Worm (Caenorhabditis elegans) whole organism, L1 larva: ENCODE data around the gene fbxa-59.

Source experiments
- C04F5.9 ChIP-seq: sonication (generic microtip); optimal IDR thresholded peaks from 2 replicates; lab custom pipeline; 2016; ENCODE audit warnings: missing genetic modification characterization, missing compliant biosample characterization
- C16A3.4 ChIP-seq: fragments of 150-350 bp; optimal IDR thresholded peaks from 2 replicates; lab custom pipeline; 2014; ENCODE audit warnings: missing biosample characterization, missing genetic modification characterization
- F16B12.6 ChIP-seq: fragments of 150-350 bp; optimal IDR thresholded peaks from 2 replicates; lab custom pipeline; 2014; ENCODE audit warnings: missing biosample characterization, missing genetic modification characterization
- Y116A8C.19 ChIP-seq: sonication (generic microtip); optimal IDR thresholded peaks from 2 replicates; lab custom pipeline; 2016; ENCODE audit warnings: missing compliant biosample characterization, missing genetic modification characterization, borderline replicate concordance
- ama-1 ChIP-seq: fragments of 150-350 bp; optimal IDR thresholded peaks from 2 replicates; lab custom pipeline; 2014
- blmp-1 ChIP-seq: fragments of 150-350 bp; optimal IDR thresholded peaks from 2 replicates; lab custom pipeline; 2014; ENCODE audit warnings: missing biosample characterization, missing genetic modification characterization
- ceh-8 ChIP-seq: fragments of 200-800 bp; sonication (Bioruptor generic); optimal IDR thresholded peaks from 2 replicates; lab custom pipeline; 2018; ENCODE audit warnings: mild to moderate bottlenecking, missing genetic modification characterization, moderate library complexity, missing compliant biosample characterization
- dpl-1 ChIP-seq, 3 experiments: fragments of 150-350 bp in 2 of 3; sonication (generic microtip) in 1 of 3; optimal IDR thresholded peaks; 2 replicates each; lab custom pipeline; 2014 to 2017; ENCODE audit warnings: missing biosample characterization in 3 of 3, missing genetic modification characterization in 3 of 3, missing genetic modification reagents in 3 of 3
- dsc-1 ChIP-seq: sonication (generic microtip); optimal IDR thresholded peaks from 2 replicates; lab custom pipeline; 2016; ENCODE audit warnings: mild to moderate bottlenecking, missing genetic modification characterization, missing compliant biosample characterization
- efl-1 ChIP-seq, 4 experiments: fragments of 150-350 bp; optimal IDR thresholded peaks in 3 of 4; peaks in 1 of 4; 1 replicate in 1 of 4; 2 replicates in 3 of 4; lab custom pipeline; 2014; ENCODE audit warnings: missing biosample characterization in 2 of 4, missing genetic modification characterization in 2 of 4, missing genetic modification reagents in 2 of 4
- elt-2 ChIP-seq: sonication (generic microtip); optimal IDR thresholded peaks from 2 replicates; lab custom pipeline; 2016; ENCODE audit warnings: missing genetic modification characterization, mild to moderate bottlenecking, inconsistent platforms, missing compliant biosample characterization, missing genetic modification reagents
- elt-3 ChIP-seq, 6 experiments: fragments of 150-350 bp in 1 of 6; sonication (generic microtip); optimal IDR thresholded peaks; 2 replicates each; lab custom pipeline; 2017 to 2018; ENCODE audit warnings: missing biosample characterization in 6 of 6, missing genetic modification characterization in 6 of 6, inconsistent platforms in 1 of 6
- fkh-10 ChIP-seq: sonication (generic microtip); optimal IDR thresholded peaks from 2 replicates; lab custom pipeline; 2017; ENCODE audit warnings: missing biosample characterization, missing genetic modification reagents, missing genetic modification characterization
- fos-1 ChIP-seq: fragments of 150-350 bp; optimal IDR thresholded peaks from 2 replicates; lab custom pipeline; 2014; ENCODE audit warnings: missing biosample characterization, missing genetic modification characterization
- irx-1 ChIP-seq: sonication (generic microtip); optimal IDR thresholded peaks from 2 replicates; lab custom pipeline; 2016; ENCODE audit warnings: missing genetic modification characterization, missing compliant biosample characterization
- lin-35 ChIP-seq, 2 experiments: fragments of 150-350 bp; optimal IDR thresholded peaks; 2 replicates each; lab custom pipeline; 2014; ENCODE audit warnings: missing biosample characterization in 2 of 2, missing genetic modification characterization in 2 of 2, missing genetic modification reagents in 2 of 2
- lir-3 ChIP-seq: sonication (generic microtip); optimal IDR thresholded peaks from 2 replicates; lab custom pipeline; 2016; ENCODE audit warnings: mild to moderate bottlenecking, missing genetic modification characterization, moderate library complexity, missing compliant biosample characterization; ENCODE audit not compliant: poor library complexity
- lsy-2 ChIP-seq, 2 experiments: fragments of 150-350 bp; optimal IDR thresholded peaks; 2 replicates each; lab custom pipeline; 2014; ENCODE audit warnings: missing biosample characterization in 2 of 2, missing genetic modification characterization in 2 of 2
- mef-2 ChIP-seq: fragments of 150-350 bp; optimal IDR thresholded peaks from 2 replicates; lab custom pipeline; 2014; ENCODE audit warnings: missing biosample characterization, missing genetic modification characterization
- nhr-47 ChIP-seq: sonication (generic microtip); optimal IDR thresholded peaks from 2 replicates; lab custom pipeline; 2016; ENCODE audit warnings: mild to moderate bottlenecking, missing genetic modification characterization, moderate library complexity, missing compliant biosample characterization
- nhr-71 ChIP-seq: sonication (generic microtip); optimal IDR thresholded peaks from 2 replicates; lab custom pipeline; 2016; ENCODE audit warnings: mild to moderate bottlenecking, missing genetic modification characterization, moderate library complexity, missing compliant biosample characterization
- nhr-85 ChIP-seq: sonication (generic microtip); peaks from one replicate; lab custom pipeline; 2016; ENCODE audit warnings: missing genetic modification characterization, inconsistent platforms, missing compliant biosample characterization
- nhr-90 ChIP-seq: sonication (generic microtip); optimal IDR thresholded peaks from 2 replicates; lab custom pipeline; 2016; ENCODE audit warnings: mild to moderate bottlenecking, missing genetic modification characterization, missing compliant biosample characterization; ENCODE audit not compliant: poor library complexity
- pag-3 ChIP-seq: sonication (generic microtip); optimal IDR thresholded peaks from 2 replicates; lab custom pipeline; 2017; ENCODE audit warnings: missing genetic modification characterization, mild to moderate bottlenecking, missing compliant biosample characterization, antibody characterized with exemption, borderline replicate concordance; ENCODE audit not compliant: insufficient read depth
- rnt-1 ChIP-seq: sonication (generic microtip); optimal IDR thresholded peaks from 2 replicates; lab custom pipeline; 2016; ENCODE audit warnings: mild to moderate bottlenecking, missing genetic modification characterization, moderate library complexity, missing compliant biosample characterization
- skn-1 ChIP-seq: fragments of 150-350 bp; optimal IDR thresholded peaks from 2 replicates; lab custom pipeline; 2014; ENCODE audit warnings: missing biosample characterization, missing genetic modification characterization
- snu-23 ChIP-seq: sonication (generic microtip); optimal IDR thresholded peaks from 2 replicates; lab custom pipeline; 2016; ENCODE audit warnings: missing genetic modification characterization, missing compliant biosample characterization
- sox-4 ChIP-seq: sonication (generic microtip); optimal IDR thresholded peaks from 2 replicates; lab custom pipeline; 2016; ENCODE audit warnings: missing genetic modification characterization, missing compliant biosample characterization
- swsn-7 ChIP-seq: sonication (generic microtip); optimal IDR thresholded peaks from 2 replicates; lab custom pipeline; 2016; ENCODE audit warnings: missing genetic modification characterization, missing compliant biosample characterization
- unc-130 ChIP-seq: fragments of 150-350 bp; optimal IDR thresholded peaks from 2 replicates; lab custom pipeline; 2017; ENCODE audit warnings: missing biosample characterization, missing genetic modification characterization, inconsistent platforms
- unc-86 ChIP-seq: sonication (generic microtip); optimal IDR thresholded peaks from 2 replicates; lab custom pipeline; 2016; ENCODE audit warnings: missing genetic modification characterization, missing compliant biosample characterization
- unc-98 ChIP-seq: fragments of 200-800 bp; sonication (Bioruptor generic); IDR thresholded peaks from 2 replicates; pipeline ENCODE4 v1.3.6; 2022; ENCODE audit warnings: missing genetic modification characterization, missing compliant biosample characterization
- ztf-11 ChIP-seq, 2 experiments: sonication (generic microtip); optimal IDR thresholded peaks; 2 replicates each; lab custom pipeline; 2016 to 2017; ENCODE audit warnings: missing genetic modification characterization in 2 of 2, missing biosample characterization in 1 of 2, missing compliant biosample characterization in 1 of 2

The fbxa-59 gene

ce11 chrIII:938569-938968 is 4.7 kb downstream of the fbxa-59 start, which contains the start of gene fbxa-22:
fbxa-22 (plus strand) TSS chrIII:938869.
- no peak for TF ChIP-seq fkh-10

DNA sequence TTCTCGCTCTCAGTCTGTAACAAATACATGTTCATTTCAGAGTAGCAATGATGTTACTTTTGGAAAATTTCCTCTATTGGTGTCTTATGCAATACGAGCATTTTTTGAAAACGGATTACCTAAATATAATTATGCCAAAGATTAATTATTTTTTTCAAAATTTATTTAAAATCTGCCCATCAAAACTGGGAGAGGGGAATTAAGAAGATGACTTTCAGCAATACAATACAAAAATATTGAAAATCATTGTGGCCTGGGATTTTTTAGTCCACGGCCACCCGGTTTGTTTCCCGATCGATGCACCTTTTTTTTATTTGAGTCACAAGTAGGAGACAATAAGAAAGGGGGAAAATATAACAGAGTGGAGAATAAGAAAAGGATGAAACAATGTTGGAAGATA is 5.3 kb downstream of the fbxa-59 start, which contains the start of gene fbxa-56:
Gene fbxa-56, minus strand, starts transcription at position 101 of the 400 bp plus-strand sequence.
- TF ChIP-seq efl-1 (optimal IDR thresholded peaks at IDR 0.05; lab: Kevin White, UChicago): no peak
- peak in 1 of 2 experiments; percentile 32 for TF ChIP-seq efl-1 (GFP tag; optimal IDR thresholded peaks at IDR 0.05 in 1 of 2; lab: Kevin White, UChicago)
- TF ChIP-seq lsy-2 (tag; optimal IDR thresholded peaks at IDR 0.05; lab: Kevin White, UChicago): no peak

DNA sequence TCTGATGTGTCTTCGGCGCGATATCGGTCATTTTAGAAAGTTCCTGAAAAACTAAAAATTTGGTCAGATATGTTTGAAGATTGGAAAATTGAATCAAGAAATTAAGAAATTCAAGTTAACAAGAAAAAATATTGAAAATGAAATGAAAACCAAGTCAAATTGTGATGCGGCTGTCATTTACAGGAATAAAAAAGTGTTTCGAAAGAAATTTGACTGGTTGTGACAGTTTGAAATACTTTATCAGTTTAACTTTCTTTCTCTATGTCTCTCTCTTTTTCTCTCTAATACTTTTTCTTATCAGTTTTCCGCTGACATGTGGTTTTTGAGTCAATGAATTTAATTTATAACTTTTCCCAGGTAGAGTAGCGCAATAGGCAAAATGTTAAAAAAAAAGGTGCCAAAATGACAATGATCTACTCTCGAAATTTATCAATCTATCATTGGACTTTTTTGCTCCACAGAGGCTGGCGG is 7.2 kb downstream of the fbxa-59 start, which contains the start of gene fbxa-55:
Gene fbxa-55, minus strand, starts transcription at position 51 of the 471 bp plus-strand sequence.
- no peak for TF ChIP-seq ztf-11 (tag; optimal IDR thresholded peaks at IDR 0.05; lab: Kevin White, UChicago)
- TF ChIP-seq elt-2: peak; percentile 55

ce11 chrIII:931405-931804 is 11.9 kb downstream of the fbxa-59 start:
- TF ChIP-seq lir-3 (tag; lab: Kevin White, UChicago) (peak; percentile 45), irx-1 (tag; lab: Kevin White, UChicago) (peak; percentile 14), nhr-90 (tag; lab: Kevin White, UChicago) (peak; percentile 14), ceh-8 (peak; percentile 83), ztf-11 (tag; optimal IDR thresholded peaks at IDR 0.05; lab: Kevin White, UChicago) (peak in 1 of 2 experiments; percentile 34), C04F5.9 (tag; lab: Kevin White, UChicago) (peak; percentile 10), Y116A8C.19 (tag; lab: Kevin White, UChicago) (peak; percentile 40), sox-4 (tag; lab: Kevin White, UChicago) (peak; percentile 71), rnt-1 (tag; lab: Kevin White, UChicago) (peak; percentile 3)

ce11 chrIII:926216-926615 is 17.1 kb downstream of the fbxa-59 start, which contains the start of gene pef-1:
pef-1 (minus strand) TSS chrIII:926316.
- TF ChIP-seq mef-2 (no peak), unc-86 (tag; lab: Kevin White, UChicago) (no peak), dsc-1 (tag; lab: Kevin White, UChicago) (peak; percentile 49)

DNA sequence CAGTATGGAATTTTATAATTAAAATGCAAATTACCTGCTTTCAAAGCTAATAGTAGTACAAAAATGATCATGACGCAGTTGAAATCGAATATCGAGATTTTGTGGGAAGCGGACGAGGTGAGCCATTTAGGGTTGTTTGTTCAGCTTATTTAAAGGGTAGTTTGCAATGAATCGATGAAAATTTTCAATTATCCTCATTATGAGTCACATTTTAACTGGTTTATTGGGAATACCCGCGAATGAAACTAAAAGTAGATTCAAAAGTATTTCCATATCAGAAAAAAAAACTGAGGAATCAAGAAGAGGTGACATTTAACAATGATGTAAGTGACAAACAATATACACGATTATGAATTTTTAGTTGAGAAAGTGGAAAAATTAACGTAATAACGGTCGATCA is 24.0 kb downstream of the fbxa-59 start, which contains the start of gene F23H11.7:
Gene F23H11.7, minus strand, starts transcription at position 101 of the 400 bp plus-strand sequence.
- TF ChIP-seq fos-1 (tag; lab: Kevin White, UChicago): no peak

ce11 chrIII:916897-917296 is 26.4 kb downstream of the fbxa-59 start, which contains the start of gene idpp-13:
idpp-13 (minus strand) TSS chrIII:916997.
- TF ChIP-seq unc-98 (no peak), efl-1 (optimal IDR thresholded peaks at IDR 0.05; lab: Kevin White, UChicago) (no peak), efl-1 (GFP tag; optimal IDR thresholded peaks at IDR 0.05 in 1 of 2; lab: Kevin White, UChicago) (peak in 1 of 2 experiments; percentile 72)
- TF ChIP-seq, all 84 proteins: peak for 1

DNA sequence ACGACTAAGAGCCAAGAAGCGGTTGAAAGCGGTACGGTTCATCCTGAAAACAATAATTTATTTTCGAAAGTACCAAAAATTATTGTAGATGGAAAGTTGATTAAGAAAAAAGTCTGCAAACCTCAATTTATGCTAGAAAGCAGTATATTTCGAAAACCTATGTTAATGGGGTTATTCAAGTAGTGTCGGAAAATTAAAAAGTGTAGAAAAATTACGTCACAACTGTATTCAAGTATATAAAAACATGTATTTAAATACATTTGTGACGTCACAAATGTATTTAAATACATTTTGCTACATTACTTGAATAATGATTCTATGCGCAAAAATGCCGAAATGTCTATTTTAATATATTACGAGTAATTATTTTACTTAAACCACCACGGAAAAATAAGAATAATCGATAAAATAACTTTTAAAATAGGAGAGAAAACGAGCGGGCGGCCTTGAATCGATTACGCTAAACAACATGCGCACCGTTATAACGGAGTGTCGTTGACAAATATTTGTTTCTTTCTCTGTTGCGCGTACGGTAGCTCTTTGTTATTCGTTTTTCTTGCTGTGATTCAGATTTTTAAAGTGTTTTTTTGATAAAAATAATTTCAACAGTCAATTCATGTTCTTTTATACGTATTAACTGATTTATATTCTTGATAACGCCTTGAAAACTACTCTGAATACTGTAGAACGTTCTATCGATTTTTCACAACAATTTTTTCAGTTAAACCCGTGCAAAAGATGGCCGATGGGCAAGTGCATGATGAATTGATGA is 32.5 kb downstream of the fbxa-59 start, which contains the start of the genes F23H11.5 and bra-2:
Gene F23H11.5, minus strand, starts transcription at position 51 of the 772 bp plus-strand sequence.
Gene bra-2, plus strand, starts transcription at position 722 of the 772 bp plus-strand sequence.
- peak; percentile 14 for TF ChIP-seq skn-1 (tag; lab: Kevin White, UChicago)
- TF ChIP-seq unc-130 (tag; lab: Kevin White, UChicago): peak; percentile 36
- peak in 1 of 6 experiments; percentile 5 for TF ChIP-seq elt-3 (tag; optimal IDR thresholded peaks at IDR 0.05; lab: Kevin White, UChicago)
- TF ChIP-seq ceh-8: no peak
- TF ChIP-seq nhr-47 (tag; lab: Kevin White, UChicago): peak; percentile 31
- peak; percentile 48 for TF ChIP-seq C16A3.4 (tag; lab: Kevin White, UChicago)
- TF ChIP-seq nhr-90 (tag; lab: Kevin White, UChicago): no peak
- peak; percentile 27 for TF ChIP-seq F16B12.6
- TF ChIP-seq efl-1 (optimal IDR thresholded peaks at IDR 0.05; lab: Kevin White, UChicago): peak; percentile 24 to 35
- TF ChIP-seq efl-1 (GFP tag; optimal IDR thresholded peaks at IDR 0.05 in 1 of 2; lab: Kevin White, UChicago): peak; percentile 32 to 79
- TF ChIP-seq dpl-1 (GFP tag; optimal IDR thresholded peaks at IDR 0.05; lab: Kevin White, UChicago): peak in 2 of 3 experiments; percentile 27 to 43
- peak; percentile 50 to 82 for TF ChIP-seq lsy-2 (tag; optimal IDR thresholded peaks at IDR 0.05; lab: Kevin White, UChicago)
- TF ChIP-seq lir-3 (tag; lab: Kevin White, UChicago): peak; percentile 9
- TF ChIP-seq snu-23 (GFP tag; lab: Kevin White, UChicago): peak; percentile 44
- peak; percentile 34 for TF ChIP-seq nhr-71 (tag; lab: Kevin White, UChicago)
- TF ChIP-seq nhr-85 (tag; lab: Kevin White, UChicago): no peak
- peak; percentile 5 for TF ChIP-seq swsn-7 (tag; lab: Kevin White, UChicago)
- TF ChIP-seq lin-35 (GFP tag; optimal IDR thresholded peaks at IDR 0.05; lab: Kevin White, UChicago): peak; percentile 33 to 41
- no peak for TF ChIP-seq ama-1 (lab: Kevin White, UChicago)
- no peak for TF ChIP-seq rnt-1 (tag; lab: Kevin White, UChicago)
- peak; percentile 57 for TF ChIP-seq blmp-1
- TF ChIP-seq pag-3 (tag; lab: Kevin White, UChicago): no peak
